Worm (Caenorhabditis elegans) whole organism, young adult: ENCODE data around the gene asp-18.

Source experiments
- B0035.1 ChIP-seq: sonication (generic microtip); optimal IDR thresholded peaks from 2 replicates; lab custom pipeline; 2016; ENCODE audit warnings: missing genetic modification characterization, mild to moderate bottlenecking, missing compliant biosample characterization, missing genotype, missing genetic modification reagents
- F37B4.10 ChIP-seq: fragments of 200-800 bp; sonication (Bioruptor generic); IDR thresholded peaks from 2 replicates; pipeline ENCODE4 v1.3.6; 2022; ENCODE audit warnings: missing genetic modification characterization, missing compliant biosample characterization
- F52B5.7 ChIP-seq: sonication (generic microtip); optimal IDR thresholded peaks from 2 replicates; lab custom pipeline; 2016; ENCODE audit warnings: mild to moderate bottlenecking, missing genetic modification characterization, missing compliant biosample characterization
- F57C9.4 ChIP-seq: sonication (generic microtip); optimal IDR thresholded peaks from 2 replicates; lab custom pipeline; 2017; ENCODE audit warnings: mild to moderate bottlenecking, missing genetic modification characterization, missing compliant biosample characterization
- Y67H2A.10 ChIP-seq: fragments of 200-800 bp; sonication (Bioruptor generic); conservative IDR thresholded peaks from 2 replicates; pipeline ENCODE4 v1.3.6; 2022; ENCODE audit warnings: missing genetic modification reagents, missing genetic modification characterization, missing compliant biosample characterization
- aptf-3 ChIP-seq: fragments of 200-800 bp; sonication (Bioruptor generic); IDR thresholded peaks from 2 replicates; pipeline ENCODE4 v1.3.6; 2022; ENCODE audit warnings: missing genetic modification characterization, missing compliant biosample characterization
- attf-3 ChIP-seq: fragments of 200-800 bp; sonication (Bioruptor generic); conservative IDR thresholded peaks from 2 replicates; pipeline ENCODE4 v1.3.6; 2022; ENCODE audit warnings: missing genetic modification reagents, missing genetic modification characterization, missing compliant biosample characterization
- bed-1 ChIP-seq: fragments of 200-800 bp; sonication (Bioruptor generic); IDR thresholded peaks from 2 replicates; pipeline ENCODE4 v1.3.6; 2022; ENCODE audit warnings: missing genetic modification reagents, missing genetic modification characterization, missing compliant biosample characterization
- bed-2 ChIP-seq: fragments of 200-800 bp; sonication (Bioruptor generic); IDR thresholded peaks from 2 replicates; pipeline ENCODE4 v1.3.6; 2022; ENCODE audit warnings: missing genetic modification reagents, missing genetic modification characterization, missing compliant biosample characterization
- cebp-1 ChIP-seq, 2 experiments: fragments of 200-800 bp in 1 of 2; sonication (Bioruptor generic) in 1 of 2; sonication (generic microtip) in 1 of 2; IDR thresholded peaks in 1 of 2; optimal IDR thresholded peaks in 1 of 2; 2 replicates each; pipeline versions ENCODE4 v1.3.6 to Lab custom; 2017 to 2022; ENCODE audit warnings: missing compliant biosample characterization in 2 of 2, missing genetic modification characterization in 2 of 2, mild to moderate bottlenecking in 1 of 2, missing genetic modification reagents in 1 of 2, moderate library complexity in 1 of 2
- ceh-27 ChIP-seq: fragments of 200-800 bp; sonication (Bioruptor generic); optimal IDR thresholded peaks from 2 replicates; lab custom pipeline; 2018; ENCODE audit warnings: mild to moderate bottlenecking, missing genetic modification characterization, moderate library complexity, missing compliant biosample characterization
- ceh-58 ChIP-seq: fragments of 200-800 bp; sonication (Bioruptor generic); IDR thresholded peaks from 2 replicates; pipeline ENCODE4 v1.3.6; 2022; ENCODE audit warnings: missing genetic modification characterization, missing compliant biosample characterization
- ceh-91 ChIP-seq: fragments of 200-800 bp; sonication (Bioruptor generic); IDR thresholded peaks from 2 replicates; pipeline ENCODE4 v1.3.6; 2022; ENCODE audit warnings: missing genetic modification reagents, missing genetic modification characterization, missing compliant biosample characterization
- hmg-1.2 ChIP-seq: fragments of 200-800 bp; sonication (Bioruptor generic); IDR thresholded peaks from 2 replicates; pipeline ENCODE4 v1.3.6; 2022; ENCODE audit warnings: missing genetic modification reagents, missing genetic modification characterization, missing compliant biosample characterization
- lag-1 ChIP-seq: fragments of 200-800 bp; sonication (Bioruptor generic); IDR thresholded peaks from 2 replicates; pipeline ENCODE4 v1.3.6; 2022; ENCODE audit warnings: missing genetic modification reagents, missing genetic modification characterization, missing compliant biosample characterization
- lin-35 ChIP-seq, 3 experiments: fragments of 150-350 bp in 2 of 3; sonication (generic microtip) in 1 of 3; optimal IDR thresholded peaks; 2 replicates each; lab custom pipeline; 2014 to 2018; ENCODE audit warnings: missing biosample characterization in 3 of 3, missing genetic modification characterization in 3 of 3, missing genetic modification reagents in 3 of 3
- lin-40 ChIP-seq: sonication (generic microtip); optimal IDR thresholded peaks from 2 replicates; lab custom pipeline; 2016; ENCODE audit warnings: missing genetic modification characterization, mild to moderate bottlenecking, missing compliant biosample characterization, missing genotype, missing genetic modification reagents
- madf-8 ChIP-seq: fragments of 200-800 bp; sonication (Bioruptor generic); conservative IDR thresholded peaks from 2 replicates; pipeline ENCODE4 v1.3.6; 2022; ENCODE audit warnings: missing genetic modification reagents, missing genetic modification characterization, missing compliant biosample characterization
- mcd-1 ChIP-seq: fragments of 200-800 bp; sonication (Bioruptor generic); IDR thresholded peaks from 2 replicates; pipeline ENCODE4 v1.3.6; 2022; ENCODE audit warnings: missing genetic modification reagents, missing genetic modification characterization, missing compliant biosample characterization
- mes-4 ChIP-seq: sonication (generic microtip); optimal IDR thresholded peaks from 2 replicates; lab custom pipeline; 2016; ENCODE audit warnings: missing genotype, missing genetic modification characterization, missing compliant biosample characterization
- nfya-1 ChIP-seq: sonication (generic microtip); optimal IDR thresholded peaks from 2 replicates; lab custom pipeline; 2017; ENCODE audit warnings: antibody characterized with exemption, missing compliant biosample characterization, missing genetic modification characterization, borderline replicate concordance; ENCODE audit not compliant: insufficient read depth
- nfyb-1 ChIP-seq: fragments of 200-800 bp; sonication (Bioruptor generic); IDR thresholded peaks from 2 replicates; pipeline ENCODE4 v1.3.6; 2022; ENCODE audit warnings: missing genetic modification reagents, missing genetic modification characterization, missing compliant biosample characterization
- nhr-120 ChIP-seq: fragments of 200-800 bp; sonication (Bioruptor generic); IDR thresholded peaks from 2 replicates; pipeline ENCODE4 v1.3.6; 2022; ENCODE audit warnings: missing genetic modification characterization, missing compliant biosample characterization
- snpc-1.1 ChIP-seq: sonication (generic microtip); optimal IDR thresholded peaks from 2 replicates; lab custom pipeline; 2017; ENCODE audit warnings: missing genetic modification characterization, mild to moderate bottlenecking, missing compliant biosample characterization, antibody characterized with exemption, moderate library complexity, missing genotype, missing genetic modification reagents; ENCODE audit not compliant: insufficient read depth
- somi-1 ChIP-seq: fragments of 200-800 bp; sonication (Bioruptor generic); optimal IDR thresholded peaks from 2 replicates; lab custom pipeline; 2018; ENCODE audit warnings: mild to moderate bottlenecking, missing genetic modification characterization, missing compliant biosample characterization
- tbp1 ChIP-seq: fragments of 200-800 bp; sonication (Bioruptor generic); optimal IDR thresholded peaks from 2 replicates; lab custom pipeline; 2018; ENCODE audit warnings: mild to moderate bottlenecking, missing genetic modification characterization, missing compliant biosample characterization
- unc-130 ChIP-seq: sonication (generic microtip); optimal IDR thresholded peaks from 2 replicates; lab custom pipeline; 2016; ENCODE audit warnings: missing genetic modification reagents, missing genetic modification characterization, missing compliant biosample characterization
- zfh-2 ChIP-seq: fragments of 200-800 bp; sonication (Bioruptor generic); conservative IDR thresholded peaks from 2 replicates; pipeline ENCODE4 v1.3.6; 2022; ENCODE audit warnings: missing genetic modification reagents, missing genetic modification characterization, missing compliant biosample characterization
- ztf-25 ChIP-seq: fragments of 200-800 bp; sonication (Bioruptor generic); IDR thresholded peaks from 2 replicates; pipeline ENCODE4 v1.3.6; 2022; ENCODE audit warnings: missing genetic modification reagents, missing genetic modification characterization, missing compliant biosample characterization

Gene asp-18

DNA sequence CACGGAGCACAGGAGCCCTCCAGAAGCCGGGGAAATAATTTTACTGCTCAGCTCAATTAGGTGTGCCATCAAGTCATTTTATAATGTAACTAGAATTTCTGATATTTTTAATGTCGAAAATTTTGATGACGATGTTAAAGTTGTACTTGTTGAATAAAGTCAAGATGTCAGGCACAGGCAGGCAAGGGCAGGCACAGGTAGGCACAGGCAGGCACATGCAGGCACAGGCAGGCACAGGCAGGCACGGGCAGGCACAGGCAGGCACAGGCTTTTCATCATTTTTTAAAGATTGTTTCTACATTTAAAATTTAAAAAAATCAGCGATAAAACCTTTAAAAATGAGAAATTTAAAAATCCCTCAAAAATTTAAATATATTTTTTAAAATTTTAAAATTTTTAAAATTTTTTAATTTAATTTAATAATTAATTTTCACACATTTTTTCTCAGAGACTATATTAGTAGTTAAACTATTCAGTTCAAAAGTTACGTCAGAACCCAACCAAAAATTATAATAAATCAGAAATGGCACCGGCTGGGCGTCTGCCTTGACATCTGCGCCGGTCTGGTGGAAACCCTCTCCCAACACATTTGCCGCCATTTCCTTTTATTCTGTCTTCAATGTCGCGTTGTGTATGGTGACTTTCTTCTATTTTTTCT lies 22.1 kb downstream of the asp-18 start, which contains the start of gene Y17D7C.6 (continued):
- no peak for TF ChIP-seq ztf-25 (GFP tag; lab: Robert Waterston, UW)
- 0 out of 2 replicates have a peak, but pooled peaks have one; percentile 86 for TF ChIP-seq ceh-58 (GFP tag; lab: Robert Waterston, UW)
- no peak for TF ChIP-seq Y67H2A.10 (GFP tag; lab: Robert Waterston, UW)
- no peak for TF ChIP-seq ceh-91 (GFP tag; lab: Robert Waterston, UW)
- TF ChIP-seq tbp1 = no peak
- no peak for TF ChIP-seq hmg-1.2 (GFP tag; lab: Robert Waterston, UW)
- peak; percentile 69 for TF ChIP-seq zfh-2 (GFP tag; lab: Robert Waterston, UW)
- TF ChIP-seq cebp-1 (GFP tag; IDR thresholded peaks at IDR 0.05; lab: Robert Waterston, UW) = no peak
- no peak for TF ChIP-seq cebp-1 (tag; optimal IDR thresholded peaks at IDR 0.05; lab: Kevin White, UChicago)

DNA sequence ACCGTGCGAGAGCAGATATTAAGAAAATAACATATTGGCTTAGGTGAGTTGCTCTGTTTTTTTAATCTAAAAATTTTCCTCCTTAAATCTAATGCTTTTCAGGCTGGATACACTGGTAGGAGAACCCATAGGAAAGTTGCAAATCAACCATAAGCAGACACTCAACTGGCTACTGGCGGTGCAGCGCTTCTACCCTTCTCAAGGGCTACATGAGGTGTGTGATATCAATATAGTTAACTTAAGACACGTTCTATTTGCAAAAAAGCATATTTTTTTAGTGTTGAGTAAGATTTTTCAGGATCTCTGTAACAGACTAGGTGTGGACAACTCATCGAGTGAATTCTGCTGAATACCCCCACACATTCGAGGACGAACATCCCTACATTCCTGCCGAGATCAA lies 23.5 kb downstream of the asp-18 start:
- no peak for TF ChIP-seq aptf-3
- TF ChIP-seq F37B4.10 = no peak
- TF ChIP-seq F57C9.4 (tag; lab: Kevin White, UChicago) = peak; percentile 30
- peak; percentile 59 for TF ChIP-seq nfya-1
- TF ChIP-seq ceh-58 (GFP tag; lab: Robert Waterston, UW) = peak; percentile 59; the same call in 1 of the 2 replicates

ce11 chrV:18706063-18706620 lies 25.3 kb downstream of the asp-18 start, which contains the start of gene Y17D7C.1:
TSS of gene Y17D7C.1 (plus strand) at chrV:18706570.
- TF ChIP-seq F52B5.7 (tag; lab: Kevin White, UChicago) (no peak), B0035.1 (tag; lab: Kevin White, UChicago) (no peak), lin-35 (GFP tag; optimal IDR thresholded peaks at IDR 0.05; lab: Kevin White, UChicago) (no peak), mes-4 (tag; lab: Kevin White, UChicago) (no peak), ceh-27 (GFP tag; lab: Kevin White, UChicago) (no peak), ceh-91 (GFP tag; lab: Robert Waterston, UW) (no peak), somi-1 (no peak), madf-8 (GFP tag; lab: Robert Waterston, UW) (no peak), lin-40 (no peak), attf-3 (GFP tag; lab: Robert Waterston, UW) (no peak), snpc-1.1 (tag; lab: Kevin White, UChicago) (no peak), unc-130 (no peak)

- TF ChIP-seq nhr-120 = 0 out of 2 replicates have a peak, but pooled peaks have one; percentile 65
- TF ChIP-seq bed-1 (GFP tag; lab: Robert Waterston, UW) = 0 out of 2 replicates have a peak, but pooled peaks have one; percentile 37
- peak; percentile 66 for TF ChIP-seq nfya-1
- TF ChIP-seq aptf-3 = peak; percentile 56; the same call in 1 of the 2 replicates
- 0 out of 2 replicates have a peak, but pooled peaks have one; percentile 35 for TF ChIP-seq mcd-1
- TF ChIP-seq bed-2 (GFP tag; lab: Robert Waterston, UW) = no peak
- 0 out of 2 replicates have a peak, but pooled peaks have one; percentile 39 for TF ChIP-seq lag-1 (GFP tag; lab: Robert Waterston, UW)
- no peak for TF ChIP-seq nfyb-1 (GFP tag; lab: Robert Waterston, UW)
- TF ChIP-seq somi-1 = peak; percentile 20
- peak; percentile 88 for TF ChIP-seq ceh-58 (GFP tag; lab: Robert Waterston, UW)
Observed at ce11 chrV:18705319-18706062, 26.0 kb downstream of the asp-18 start.
